Fruit fly (Drosophila melanogaster): Measurements from ENCODE around the gene indra.

The indra gene

DNA sequence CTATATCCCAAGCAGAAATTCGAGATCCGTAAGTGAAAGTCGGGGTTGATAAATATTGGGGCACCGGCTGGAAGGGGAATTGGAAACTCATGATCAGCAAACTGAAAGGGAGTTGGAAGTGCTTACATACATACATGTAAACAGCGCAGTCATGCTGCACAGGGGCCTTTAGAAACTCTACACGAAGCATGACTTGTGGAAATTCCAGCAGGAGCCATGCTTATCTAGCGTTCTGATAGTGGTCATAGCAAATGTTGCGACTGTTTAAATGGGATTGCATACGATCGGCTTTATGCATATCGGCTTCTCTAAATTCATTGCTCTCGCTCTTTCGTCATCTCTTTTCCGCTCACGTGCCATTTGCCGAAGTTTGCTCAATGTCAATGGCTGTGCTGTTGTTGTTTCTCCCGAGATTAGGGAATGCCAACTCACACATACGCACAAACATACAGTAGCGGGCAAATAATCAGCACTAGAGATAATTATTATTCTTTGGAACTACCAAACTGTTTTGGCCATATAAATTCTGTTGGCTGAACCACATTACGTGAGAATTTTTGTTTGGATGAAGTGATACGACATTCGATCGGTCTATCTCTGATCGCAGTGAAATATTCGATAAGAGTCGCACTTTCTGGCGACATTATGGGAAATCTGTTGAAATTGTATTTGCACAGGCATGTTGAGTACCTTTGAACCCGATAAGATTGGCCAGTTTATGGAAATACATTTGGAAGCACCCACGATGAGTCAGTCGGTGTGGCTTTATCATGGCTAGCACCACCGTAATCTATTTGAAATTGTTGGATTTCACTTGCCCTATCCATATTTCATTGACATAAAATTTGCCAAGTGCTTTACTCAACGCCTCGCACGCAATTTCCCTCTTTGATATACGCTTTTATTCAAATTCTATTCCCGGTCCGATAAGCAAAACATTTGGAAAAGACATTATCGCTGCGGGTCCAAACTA is 5.9 kb downstream of the indra start:
- TF ChIP-seq sug (tag; optimal IDR thresholded peaks at IDR 0.05) (peak; percentile 76), Drgx (GFP tag; IDR thresholded peaks at IDR 0.05) (peak; percentile 36; the same call in 1 of the 2 replicates), CG8765 (GFP tag; IDR thresholded peaks at IDR 0.05) (no peak), Atf6 (GFP tag; IDR thresholded peaks at IDR 0.05) (peak; percentile 26; the same call in 1 of the 2 replicates), Camta (GFP tag; optimal IDR thresholded peaks at IDR 0.05) (no peak), lab (GFP tag; optimal IDR thresholded peaks at IDR 0.05) (peak; percentile 47), CG30431 (GFP tag; optimal IDR thresholded peaks at IDR 0.05) (no peak), run (tag; optimal IDR thresholded peaks at IDR 0.05) (no peak), CG31224 (GFP tag; IDR thresholded peaks at IDR 0.05) (no peak), seq (GFP tag; IDR thresholded peaks at IDR 0.05) (0 out of 2 replicates have a peak, but pooled peaks have one; percentile 16), CG12744 (GFP tag; optimal IDR thresholded peaks at IDR 0.05) (no peak), CG2875 (GFP tag; optimal IDR thresholded peaks at IDR 0.05) (no peak), Pdp1 (GFP tag; optimal IDR thresholded peaks at IDR 0.05) (peak in 1 of 2 experiments; percentile 62), CG17361 (GFP tag; IDR thresholded peaks at IDR 0.05) (no peak), Neu2 (GFP tag; optimal IDR thresholded peaks at IDR 0.05; ENCODE audit: borderline replicate concordance) (no peak), Lhr (GFP tag; optimal IDR thresholded peaks at IDR 0.05) (no peak), CG43689 (GFP tag; IDR thresholded peaks at IDR 0.05) (no peak), ssp (GFP tag; IDR thresholded peaks at IDR 0.05) (no peak), CG9215 (GFP tag; IDR thresholded peaks at IDR 0.05) (no peak), CG2120 (GFP tag; optimal IDR thresholded peaks at IDR 0.05) (peak; percentile 42), CG12659 (GFP tag; optimal IDR thresholded peaks at IDR 0.05) (no peak), PHDP (tag; optimal IDR thresholded peaks at IDR 0.05) (peak; percentile 22), lilli (GFP tag; optimal IDR thresholded peaks at IDR 0.05) (peak; percentile 43), dati (GFP tag; IDR thresholded peaks at IDR 0.05) (no peak), CG11696 (GFP tag; IDR thresholded peaks at IDR 0.05) (peak; percentile 91), CG1792 (GFP tag; optimal IDR thresholded peaks at IDR 0.05) (no peak), CG9727 (GFP tag; optimal IDR thresholded peaks at IDR 0.05) (peak; percentile 7), CG1529 (GFP tag; optimal IDR thresholded peaks at IDR 0.05) (no peak), CG31365 (tag; optimal IDR thresholded peaks at IDR 0.05) (no peak), fru (optimal IDR thresholded peaks at IDR 0.05) (no peak), Doc2 (GFP tag; IDR thresholded peaks at IDR 0.05) (no peak), exex (tag; optimal IDR thresholded peaks at IDR 0.05) (peak; percentile 96), CG2678 (tag; optimal IDR thresholded peaks at IDR 0.05) (no peak), CG15479 (GFP tag; optimal IDR thresholded peaks at IDR 0.05) (peak; percentile 55), CG11695 (GFP tag; IDR thresholded peaks at IDR 0.05) (peak; percentile 47; the same call in 1 of the 3 replicates), gro (GFP tag; optimal IDR thresholded peaks at IDR 0.05) (peak; percentile 44), gsb-n (tag; optimal IDR thresholded peaks at IDR 0.05) (no peak), ATbp (GFP tag; optimal IDR thresholded peaks at IDR 0.05) (no peak), Meics (GFP tag; optimal IDR thresholded peaks at IDR 0.05) (peak; percentile 38), zfh1 (GFP tag; IDR thresholded peaks at IDR 0.05) (0 out of 3 replicates have a peak, but pooled peaks have one; percentile 11), pan (optimal IDR thresholded peaks at IDR 0.05) (no peak), pan (GFP tag; optimal IDR thresholded peaks at IDR 0.05 in 1 of 2, IDR thresholded peaks at IDR 0.05 in 1 of 2) (peak in 1 of 2 experiments; percentile 22), gem (tag; optimal IDR thresholded peaks at IDR 0.05) (no peak), Fer1 (GFP tag; optimal IDR thresholded peaks at IDR 0.05) (peak; percentile 22), CG15514 (GFP tag; optimal IDR thresholded peaks at IDR 0.05) (peak; percentile 89), BtbVII (GFP tag; optimal IDR thresholded peaks at IDR 0.05) (peak; percentile 22), CG6683 (GFP tag; optimal IDR thresholded peaks at IDR 0.05) (no peak), Med (GFP tag) (peak; percentile 90), MBD-R2 (GFP tag; IDR thresholded peaks at IDR 0.05) (peak; percentile 36; the same call in 1 of the 2 replicates)

All from whole organism, embryonic.